Worm (Caenorhabditis elegans) whole organism, late embryonic: ENCODE results near the gene npr-37.

Source experiments
- F13H6.1 ChIP-seq: sonication (generic microtip); optimal IDR thresholded peaks from 2 replicates; lab custom pipeline; 2016; ENCODE audit warnings: missing genetic modification characterization, missing compliant biosample characterization
- K02D7.2 ChIP-seq: sonication (generic microtip); optimal IDR thresholded peaks from 2 replicates; lab custom pipeline; 2017; ENCODE audit warnings: mild to moderate bottlenecking, missing genetic modification characterization, missing compliant biosample characterization
- K09A11.1 ChIP-seq: sonication (generic microtip); optimal IDR thresholded peaks from 2 replicates; lab custom pipeline; 2017; ENCODE audit warnings: antibody characterized with exemption, mild to moderate bottlenecking, missing genetic modification characterization, missing compliant biosample characterization; ENCODE audit not compliant: insufficient read depth
- Y22D7AL.16 ChIP-seq: sonication (generic microtip); optimal IDR thresholded peaks from 2 replicates; lab custom pipeline; 2016; ENCODE audit warnings: missing genetic modification characterization, missing compliant biosample characterization
- ceh-18 ChIP-seq: sonication (generic microtip); optimal IDR thresholded peaks from 2 replicates; lab custom pipeline; 2016; ENCODE audit warnings: missing genetic modification characterization, missing compliant biosample characterization
- ceh-19 ChIP-seq: fragments of 200-800 bp; sonication (Bioruptor generic); optimal IDR thresholded peaks from 2 replicates; lab custom pipeline; 2018; ENCODE audit warnings: mild to moderate bottlenecking, missing genetic modification characterization, missing compliant biosample characterization
- ceh-24 ChIP-seq: sonication (generic microtip); optimal IDR thresholded peaks from 2 replicates; lab custom pipeline; 2016; ENCODE audit warnings: mild to moderate bottlenecking, missing genetic modification characterization, missing compliant biosample characterization
- ceh-34 ChIP-seq: sonication (generic microtip); optimal IDR thresholded peaks from 2 replicates; lab custom pipeline; 2016; ENCODE audit warnings: mild to moderate bottlenecking, missing genetic modification characterization, missing compliant biosample characterization
- ceh-45 ChIP-seq: fragments of 200-800 bp; sonication (Bioruptor generic); IDR thresholded peaks from 2 replicates; pipeline ENCODE4 v1.3.6; 2022; ENCODE audit warnings: missing genetic modification reagents, missing genetic modification characterization, missing compliant biosample characterization
- ceh-48 ChIP-seq: sonication (generic microtip); optimal IDR thresholded peaks from 2 replicates; lab custom pipeline; 2016; ENCODE audit warnings: missing genetic modification characterization, inconsistent platforms, missing compliant biosample characterization
- ceh-6 ChIP-seq: fragments of 200-800 bp; sonication (Bioruptor generic); optimal IDR thresholded peaks from 2 replicates; lab custom pipeline; 2018; ENCODE audit warnings: mild to moderate bottlenecking, missing genetic modification characterization, missing compliant biosample characterization
- ceh-9 ChIP-seq: sonication (generic microtip); optimal IDR thresholded peaks from 2 replicates; lab custom pipeline; 2016; ENCODE audit warnings: mild to moderate bottlenecking, missing genetic modification characterization, inconsistent platforms, missing compliant biosample characterization
- dmd-4 ChIP-seq: sonication (generic microtip); optimal IDR thresholded peaks from 2 replicates; lab custom pipeline; 2016; ENCODE audit warnings: borderline replicate concordance, missing genetic modification characterization, missing compliant biosample characterization
- dve-1 ChIP-seq: sonication (generic microtip); optimal IDR thresholded peaks from 2 replicates; lab custom pipeline; 2017; ENCODE audit warnings: antibody characterized with exemption, mild to moderate bottlenecking, missing genetic modification characterization, missing compliant biosample characterization
- ets-4 ChIP-seq: sonication (generic microtip); optimal IDR thresholded peaks from 2 replicates; lab custom pipeline; 2016; ENCODE audit warnings: missing genetic modification characterization, missing compliant biosample characterization
- eyg-1 ChIP-seq: sonication (generic microtip); optimal IDR thresholded peaks from 2 replicates; lab custom pipeline; 2016; ENCODE audit warnings: missing genotype, missing genetic modification characterization, missing compliant biosample characterization
- fax-1 ChIP-seq: sonication (generic microtip); optimal IDR thresholded peaks from 2 replicates; lab custom pipeline; 2016; ENCODE audit warnings: missing genotype, missing genetic modification characterization, missing compliant biosample characterization
- hlh-13 ChIP-seq: fragments of 200-800 bp; sonication (Bioruptor generic); optimal IDR thresholded peaks from 2 replicates; lab custom pipeline; 2018; ENCODE audit warnings: mild to moderate bottlenecking, missing genetic modification characterization, missing compliant biosample characterization
- hlh-8 ChIP-seq: sonication (generic microtip); optimal IDR thresholded peaks from 2 replicates; lab custom pipeline; 2016; ENCODE audit warnings: missing genotype, missing genetic modification characterization, missing compliant biosample characterization
- lin-11 ChIP-seq: fragments of 200-800 bp; sonication (Bioruptor generic); optimal IDR thresholded peaks from 2 replicates; lab custom pipeline; 2018; ENCODE audit warnings: mild to moderate bottlenecking, missing genetic modification characterization, missing compliant biosample characterization
- odd-2 ChIP-seq: sonication (generic microtip); optimal IDR thresholded peaks from 2 replicates; lab custom pipeline; 2017; ENCODE audit warnings: antibody characterized with exemption, mild to moderate bottlenecking, missing genetic modification characterization, missing compliant biosample characterization
- pag-3 ChIP-seq: sonication (generic microtip); optimal IDR thresholded peaks from 2 replicates; lab custom pipeline; 2016; ENCODE audit warnings: missing compliant biosample characterization, missing genetic modification characterization, borderline replicate concordance
- pha-2 ChIP-seq: sonication (generic microtip); optimal IDR thresholded peaks from 2 replicates; lab custom pipeline; 2017; ENCODE audit warnings: mild to moderate bottlenecking, missing genetic modification characterization, missing compliant biosample characterization
- pqm-1 ChIP-seq: sonication (generic microtip); optimal IDR thresholded peaks from 2 replicates; lab custom pipeline; 2016; ENCODE audit warnings: missing genetic modification characterization, missing compliant biosample characterization
- pros-1 ChIP-seq: fragments of 150-350 bp; optimal IDR thresholded peaks from 2 replicates; lab custom pipeline; 2014; ENCODE audit warnings: missing biosample characterization, missing genetic modification reagents, missing genetic modification characterization
- ref-2 ChIP-seq: sonication (generic microtip); optimal IDR thresholded peaks from 2 replicates; lab custom pipeline; 2016; ENCODE audit warnings: missing genetic modification characterization, missing compliant biosample characterization
- sox-2 ChIP-seq: fragments of 200-800 bp; sonication (Bioruptor generic); IDR thresholded peaks from 2 replicates; pipeline ENCODE4 v1.3.6; 2022; ENCODE audit warnings: missing genetic modification reagents, missing genetic modification characterization, missing compliant biosample characterization
- sox-4 ChIP-seq: sonication (generic microtip); optimal IDR thresholded peaks from 2 replicates; lab custom pipeline; 2017; ENCODE audit warnings: mild to moderate bottlenecking, missing genetic modification characterization, inconsistent platforms, missing compliant biosample characterization
- syd-9 ChIP-seq: sonication (generic microtip); optimal IDR thresholded peaks from 2 replicates; lab custom pipeline; 2016; ENCODE audit warnings: mild to moderate bottlenecking, missing genetic modification characterization, moderate library complexity, missing compliant biosample characterization
- tbx-7 ChIP-seq: sonication (generic microtip); optimal IDR thresholded peaks from 2 replicates; lab custom pipeline; 2016; ENCODE audit warnings: missing genotype, missing genetic modification characterization, missing compliant biosample characterization
- unc-3 ChIP-seq, 2 experiments: fragments of 200-800 bp in 1 of 2; sonication (Bioruptor generic) in 1 of 2; sonication (generic microtip) in 1 of 2; conservative IDR thresholded peaks in 1 of 2; optimal IDR thresholded peaks in 1 of 2; 2 replicates each; pipeline versions ENCODE4 v1.3.6 to Lab custom; 2016 to 2022; ENCODE audit warnings: missing compliant biosample characterization in 2 of 2, missing genetic modification characterization in 2 of 2, missing genetic modification reagents in 1 of 2
- unc-86 ChIP-seq: sonication (generic microtip); optimal IDR thresholded peaks from 2 replicates; lab custom pipeline; 2016; ENCODE audit warnings: missing genetic modification characterization, missing compliant biosample characterization
- zip-5 ChIP-seq: sonication (generic microtip); optimal IDR thresholded peaks from 2 replicates; lab custom pipeline; 2016; ENCODE audit warnings: missing genetic modification characterization, missing compliant biosample characterization
- ztf-16 ChIP-seq: sonication (generic microtip); optimal IDR thresholded peaks from 2 replicates; lab custom pipeline; 2017; ENCODE audit warnings: missing genetic modification characterization, missing compliant biosample characterization

Gene npr-37

ce11 chrIV:484768-485167 lies 3.8 kb upstream of the npr-37 start:
- no peak for TF ChIP-seq fax-1 (tag; lab: Kevin White, UChicago)
- peak; percentile 79 for TF ChIP-seq dve-1 (tag; lab: Kevin White, UChicago)
- TF ChIP-seq, all 69 proteins: peak for 1

ce11 chrIV:484004-484403 lies 3.0 kb upstream of the npr-37 start:
- TF ChIP-seq K09A11.1 (tag; lab: Kevin White, UChicago) (no peak), odd-2 (tag; lab: Kevin White, UChicago) (no peak), sox-2 (GFP tag; lab: Robert Waterston, UW) (no peak), unc-86 (tag; lab: Kevin White, UChicago) (no peak), pros-1 (tag; lab: Kevin White, UChicago) (no peak), ceh-19 (GFP tag; lab: Kevin White, UChicago) (no peak), eyg-1 (tag; lab: Kevin White, UChicago) (no peak), ceh-24 (tag; lab: Kevin White, UChicago) (no peak), ceh-34 (tag; lab: Kevin White, UChicago) (no peak), tbx-7 (no peak), lin-11 (tag; lab: Kevin White, UChicago) (no peak), ceh-6 (GFP tag; lab: Kevin White, UChicago) (no peak), hlh-13 (GFP tag; lab: Kevin White, UChicago) (no peak), ceh-45 (GFP tag; lab: Robert Waterston, UW) (no peak), F13H6.1 (tag; lab: Kevin White, UChicago) (no peak)

- TF ChIP-seq pros-1 (tag; lab: Kevin White, UChicago) (no peak), ceh-18 (tag; lab: Kevin White, UChicago) (no peak), pqm-1 (no peak), Y22D7AL.16 (no peak), pha-2 (tag; lab: Kevin White, UChicago) (no peak), syd-9 (tag; lab: Kevin White, UChicago) (no peak), ref-2 (no peak), dmd-4 (tag; lab: Kevin White, UChicago) (no peak), ztf-16 (tag; lab: Kevin White, UChicago) (no peak), K02D7.2 (tag; lab: Kevin White, UChicago) (no peak), sox-4 (tag; lab: Kevin White, UChicago) (no peak)
- TF ChIP-seq, all 69 proteins: peak for 0
Measured at ce11 chrIV:468307-468706, 12.7 kb downstream of the npr-37 start.

ce11 chrIV:467291-467690 lies 13.7 kb downstream of the npr-37 start:
- TF ChIP-seq zip-5 (tag; lab: Kevin White, UChicago), result no peak
- TF ChIP-seq ref-2, result no peak
- no peak for TF ChIP-seq ets-4
- no peak for TF ChIP-seq ceh-18 (tag; lab: Kevin White, UChicago)
- no peak for TF ChIP-seq ceh-9
- TF ChIP-seq pha-2 (tag; lab: Kevin White, UChicago), result no peak
- no peak for TF ChIP-seq pag-3
- TF ChIP-seq unc-3 (GFP tag; conservative IDR thresholded peaks at IDR 0.05; lab: Robert Waterston, UW), result no peak
- no peak for TF ChIP-seq unc-3 (tag; optimal IDR thresholded peaks at IDR 0.05; lab: Kevin White, UChicago)

- TF ChIP-seq ceh-48 (tag; lab: Kevin White, UChicago), result no peak
- no peak for TF ChIP-seq hlh-8 (tag; lab: Kevin White, UChicago)
Measured at ce11 chrIV:466569-466968, 14.4 kb downstream of the npr-37 start.
